Fruit fly (Drosophila melanogaster): ENCODE measurements around the gene eff.

- TF ChIP-seq CG4318 (GFP tag; optimal IDR thresholded peaks at IDR 0.05) (no peak), CG31627 (GFP tag; optimal IDR thresholded peaks at IDR 0.05) (peak; percentile 5), CG6792 (GFP tag; optimal IDR thresholded peaks at IDR 0.05) (peak; percentile 24), CG6808 (GFP tag; optimal IDR thresholded peaks at IDR 0.05) (no peak), dsx (GFP tag; optimal IDR thresholded peaks at IDR 0.05; ENCODE audit: poor library complexity, severe bottlenecking) (peak; percentile 14), CG3032 (tag; optimal IDR thresholded peaks at IDR 0.05) (peak; percentile 68), CG3919 (GFP tag; optimal IDR thresholded peaks at IDR 0.05) (peak; percentile 7), Sox102F (GFP tag; optimal IDR thresholded peaks at IDR 0.05) (peak; percentile 38), cyc (GFP tag; optimal IDR thresholded peaks at IDR 0.05) (peak; percentile 44), OdsH (GFP tag; optimal IDR thresholded peaks at IDR 0.05) (peak; percentile 39)
These were observed 11.2 kb downstream of the eff start for dm6 chr3R:14729686-14730493.
